Worm (Caenorhabditis elegans) whole organism, L4 larva: Measurements from ENCODE around the gene T08G5.1.

Experiments
- F10B5.3 ChIP-seq: sonication (generic microtip); optimal IDR thresholded peaks from 2 replicates; lab custom pipeline; 2016; ENCODE audit warnings: mild to moderate bottlenecking, missing genetic modification characterization, missing compliant biosample characterization
- ama-1 ChIP-seq: fragments of 150-350 bp; optimal IDR thresholded peaks from 2 replicates; lab custom pipeline; 2014; ENCODE audit warnings: inconsistent platforms, mixed read lengths
- ceh-28 ChIP-seq: fragments of 150-350 bp; optimal IDR thresholded peaks from 2 replicates; lab custom pipeline; 2014; ENCODE audit warnings: missing biosample characterization, missing genetic modification reagents, missing genetic modification characterization
- ces-1 ChIP-seq: fragments of 150-350 bp; sonication (generic microtip); optimal IDR thresholded peaks from 4 replicates; lab custom pipeline; 2014; ENCODE audit warnings: missing biosample characterization, missing genetic modification reagents, missing genetic modification characterization
- mdl-1 ChIP-seq, 2 experiments: fragments of 150-350 bp in 1 of 2; sonication (generic microtip) in 1 of 2; optimal IDR thresholded peaks; 2 replicates each; lab custom pipeline; 2014 to 2017; ENCODE audit warnings: missing biosample characterization in 2 of 2, missing genetic modification characterization in 2 of 2
- mdt-29 ChIP-seq: fragments of 200-800 bp; sonication (Bioruptor generic); IDR thresholded peaks from 2 replicates; pipeline ENCODE4 v1.3.6; 2022; ENCODE audit warnings: missing genetic modification reagents, missing genetic modification characterization, missing compliant biosample characterization
- nhr-76 ChIP-seq: fragments of 150-350 bp; optimal IDR thresholded peaks from 2 replicates; lab custom pipeline; 2014; ENCODE audit warnings: missing biosample characterization, missing genetic modification characterization
- rbr-2 ChIP-seq: sonication (generic microtip); optimal IDR thresholded peaks from 2 replicates; lab custom pipeline; 2016; ENCODE audit warnings: missing genotype, missing genetic modification characterization, missing compliant biosample characterization

ce11 chrV:14005812-14006211, 12.8 kb upstream of the T08G5.1 start, which contains the start of gene ric-7:
- TF ChIP-seq ces-1 (no peak), ceh-28 (no peak), mdt-29 (GFP tag; lab: Robert Waterston, UW) (no peak), nhr-76 (tag; lab: Kevin White, UChicago) (no peak), mdl-1 (tag; optimal IDR thresholded peaks at IDR 0.05; lab: Kevin White, UChicago) (no peak), F10B5.3 (tag; lab: Kevin White, UChicago) (no peak), ama-1 (lab: Kevin White, UChicago) (no peak), rbr-2 (tag; lab: Kevin White, UChicago) (no peak)
